Fruit fly (Drosophila melanogaster) ovary, adult (tissue): ENCODE results near the gene ohgt.

Experiments
- CG17801 ChIP-seq: fragments of 200-800 bp; optimal IDR thresholded peaks from 2 replicates; lab custom pipeline; 2019; ENCODE audit warnings: missing biosample characterization, mild to moderate bottlenecking, missing genetic modification characterization, moderate library complexity; ENCODE audit not compliant: partially characterized antibody

Gene ohgt

dm6 chr3R:10048035-10048774, 794 bp upstream of the ohgt start:
- TF ChIP-seq CG17801 (GFP tag; lab: Kevin White, UChicago), result no peak

- TF ChIP-seq CG17801 (GFP tag; lab: Kevin White, UChicago), result no peak
Observed at dm6 chr3R:10048775-10048841, 391 bp upstream of the ohgt start, which contains the start of gene CG12811. CG12811 (minus strand) TSS chr3R:10048797.

- no peak for TF ChIP-seq CG17801 (GFP tag; lab: Kevin White, UChicago)
Observed at dm6 chr3R:10052695-10053382, 3.8 kb downstream of the ohgt start, which contains the start of the genes Fancl and Npc2e. Fancl (minus strand) TSS chr3R:10052869. Npc2e (plus strand) TSS chr3R:10053332.

dm6 chr3R:10053559-10053958, 4.6 kb downstream of the ohgt start:
- no peak for TF ChIP-seq CG17801 (GFP tag; lab: Kevin White, UChicago)

dm6 chr3R:10054278-10054975, 5.4 kb downstream of the ohgt start:
- peak; percentile 45 for TF ChIP-seq CG17801 (GFP tag; lab: Kevin White, UChicago)

- no peak for TF ChIP-seq CG17801 (GFP tag; lab: Kevin White, UChicago)
Observed at dm6 chr3R:10055004-10055403, 6.0 kb downstream of the ohgt start.

- TF ChIP-seq CG17801 (GFP tag; lab: Kevin White, UChicago), result no peak
Observed at dm6 chr3R:10055951-10056350, 7.0 kb downstream of the ohgt start, which contains the start of gene Npc2d. Npc2d (minus strand) TSS chr3R:10056083.

dm6 chr3R:10056647-10057046, 7.6 kb downstream of the ohgt start:
- no peak for TF ChIP-seq CG17801 (GFP tag; lab: Kevin White, UChicago)

- no peak for TF ChIP-seq CG17801 (GFP tag; lab: Kevin White, UChicago)
Observed at dm6 chr3R:10059358-10059757, 10.4 kb downstream of the ohgt start.

- no peak for TF ChIP-seq CG17801 (GFP tag; lab: Kevin White, UChicago)
Observed at dm6 chr3R:10059952-10060351, 11.0 kb downstream of the ohgt start, which contains the start of gene Npc2c. Npc2c (plus strand) TSS chr3R:10060252.

dm6 chr3R:10062324-10062723, 13.3 kb downstream of the ohgt start, which contains the start of gene CG33630:
CG33630 (plus strand) TSS chr3R:10062624.
- TF ChIP-seq CG17801 (GFP tag; lab: Kevin White, UChicago), result no peak

- TF ChIP-seq CG17801 (GFP tag; lab: Kevin White, UChicago), result no peak
Observed at dm6 chr3R:10063707-10064106, 14.7 kb downstream of the ohgt start, which contains the start of gene CG33631. CG33631 (plus strand) TSS chr3R:10064007.

- no peak for TF ChIP-seq CG17801 (GFP tag; lab: Kevin White, UChicago)
Observed at dm6 chr3R:10066470-10066869, 17.5 kb downstream of the ohgt start, which contains the start of gene CG33783. CG33783 (plus strand) TSS chr3R:10066770.

dm6 chr3R:10067605-10068004, 18.6 kb downstream of the ohgt start, which contains the start of gene CG33784:
CG33784 (plus strand) TSS chr3R:10067905.
- no peak for TF ChIP-seq CG17801 (GFP tag; lab: Kevin White, UChicago)

dm6 chr3R:10068780-10069179, 19.8 kb downstream of the ohgt start:
- TF ChIP-seq CG17801 (GFP tag; lab: Kevin White, UChicago), result no peak
